Fruit fly (Drosophila melanogaster): ENCODE results near the gene CG14671.

The CG14671 gene

DNA sequence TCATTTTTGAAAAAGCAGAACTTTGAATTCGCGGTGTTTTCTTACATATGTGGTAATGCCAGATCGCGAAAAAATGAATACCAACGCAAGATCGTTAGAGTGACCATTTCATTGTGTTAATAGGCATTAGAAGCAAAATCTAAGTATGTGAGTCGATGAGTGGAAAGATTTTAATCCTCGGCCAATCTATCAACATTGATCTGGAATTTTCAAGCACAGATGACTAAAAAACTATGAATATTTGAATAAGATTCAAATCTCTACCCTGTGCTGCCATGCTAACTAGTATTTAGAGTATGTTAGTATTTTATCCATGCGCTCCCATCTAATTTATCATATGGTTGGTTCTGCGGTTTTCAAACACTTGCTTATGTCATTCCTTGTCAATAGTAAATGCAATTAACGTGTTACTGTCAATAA lies 48.0 kb downstream of the CG14671 start:
- TF ChIP-seq svp (GFP tag), result no peak
- no peak for TF ChIP-seq pdm3 (GFP tag; optimal IDR thresholded peaks at IDR 0.05)
- TF ChIP-seq fkh (GFP tag; optimal IDR thresholded peaks at IDR 0.05), result peak; percentile 7
- TF ChIP-seq Eip78C (GFP tag), result peak; percentile 48
- TF ChIP-seq CG32006 (GFP tag; optimal IDR thresholded peaks at IDR 0.05), result no peak
- TF ChIP-seq lz (GFP tag; optimal IDR thresholded peaks at IDR 0.05), result no peak
- no peak for TF ChIP-seq CG6163 (GFP tag; IDR thresholded peaks at IDR 0.05)

DNA sequence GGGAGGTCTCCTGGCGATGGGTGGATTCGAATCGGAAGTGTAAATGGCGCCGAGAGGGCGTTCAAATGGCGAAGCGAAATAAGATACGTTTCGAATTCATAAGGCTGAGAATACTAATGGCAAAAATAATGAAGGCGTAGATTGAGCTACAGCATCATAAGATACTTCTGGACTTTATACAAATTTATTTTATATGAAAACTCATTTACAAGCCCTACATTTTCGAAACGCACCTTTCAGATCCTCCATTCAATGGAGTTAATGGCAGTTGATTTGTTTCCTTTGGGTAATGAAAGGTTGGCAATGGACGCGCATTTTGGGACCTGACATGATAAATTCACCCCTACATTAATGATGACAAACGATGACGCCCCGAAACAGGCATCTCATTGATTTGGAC lies 49.9 kb downstream of the CG14671 start:
- peak; percentile 21 for TF ChIP-seq Met (GFP tag; optimal IDR thresholded peaks at IDR 0.05)
- TF ChIP-seq lz (GFP tag; optimal IDR thresholded peaks at IDR 0.05), result peak; percentile 3
- peak; percentile 36 for TF ChIP-seq Hr39 (GFP tag; optimal IDR thresholded peaks at IDR 0.05)
- TF ChIP-seq Smox (GFP tag; optimal IDR thresholded peaks at IDR 0.05), result peak; percentile 15
- TF ChIP-seq Lpt (GFP tag; optimal IDR thresholded peaks at IDR 0.05), result no peak
- no peak for TF ChIP-seq CG7368 (GFP tag; optimal IDR thresholded peaks at IDR 0.05)
- peak; percentile 57 for TF ChIP-seq Eip78C (GFP tag)
- no peak for TF ChIP-seq Eip75B (GFP tag; optimal IDR thresholded peaks at IDR 0.05)
- TF ChIP-seq topi (GFP tag; optimal IDR thresholded peaks at IDR 0.05), result peak; percentile 10
- TF ChIP-seq fkh (GFP tag; optimal IDR thresholded peaks at IDR 0.05), result no peak
- peak; percentile 12 for TF ChIP-seq CG31627 (GFP tag; optimal IDR thresholded peaks at IDR 0.05)
- peak; percentile 71 for TF ChIP-seq svp (GFP tag)
- peak; percentile 10 for TF ChIP-seq esn (GFP tag; optimal IDR thresholded peaks at IDR 0.05)
- no peak for TF ChIP-seq CG3919 (GFP tag; optimal IDR thresholded peaks at IDR 0.05)
